Worm (Caenorhabditis elegans) whole organism, L1 larva: Measurements from ENCODE around the gene K08D10.10.
"Not testable (repeated sequence)": the region's sequence is repeated elsewhere in the genome, so short reads cannot be mapped to it uniquely, and the experiment has no call there.

Experiments used
- ceh-90 ChIP-seq: sonication (generic microtip); optimal IDR thresholded peaks from 2 replicates; lab custom pipeline; 2016; ENCODE audit warnings: missing genetic modification characterization, missing compliant biosample characterization
- ces-1 ChIP-seq: fragments of 150-350 bp; optimal IDR thresholded peaks from 2 replicates; lab custom pipeline; 2014; ENCODE audit warnings: missing biosample characterization, missing genetic modification reagents, missing genetic modification characterization
- fkh-10 ChIP-seq: sonication (generic microtip); optimal IDR thresholded peaks from 2 replicates; lab custom pipeline; 2017; ENCODE audit warnings: missing biosample characterization, missing genetic modification reagents, missing genetic modification characterization
- irx-1 ChIP-seq: sonication (generic microtip); optimal IDR thresholded peaks from 2 replicates; lab custom pipeline; 2016; ENCODE audit warnings: missing genetic modification characterization, missing compliant biosample characterization
- lin-15B ChIP-seq: fragments of 150-350 bp; sonication (generic microtip); optimal IDR thresholded peaks from 3 replicates; lab custom pipeline; 2014; ENCODE audit warnings: missing biosample characterization, missing genetic modification characterization
- mdl-1 ChIP-seq, 2 experiments: fragments of 150-350 bp; optimal IDR thresholded peaks; 2 replicates each; lab custom pipeline; 2014 to 2017; ENCODE audit warnings: missing biosample characterization in 2 of 2, missing genetic modification characterization in 2 of 2, inconsistent platforms in 1 of 2
- nhr-11 ChIP-seq: fragments of 150-350 bp; optimal IDR thresholded peaks from 2 replicates; lab custom pipeline; 2014; ENCODE audit warnings: missing biosample characterization, missing genetic modification characterization
- nhr-237 ChIP-seq: fragments of 150-350 bp; optimal IDR thresholded peaks from 2 replicates; lab custom pipeline; 2014; ENCODE audit warnings: missing biosample characterization, missing genetic modification characterization
- nhr-77 ChIP-seq: fragments of 150-350 bp; optimal IDR thresholded peaks from 2 replicates; lab custom pipeline; 2014; ENCODE audit warnings: missing biosample characterization, missing genetic modification characterization
- pqm-1 ChIP-seq: sonication (generic microtip); optimal IDR thresholded peaks from 3 replicates; lab custom pipeline; 2017; ENCODE audit warnings: missing biosample characterization, missing genetic modification characterization
- tbx-2 ChIP-seq: sonication (generic microtip); optimal IDR thresholded peaks from 2 replicates; lab custom pipeline; 2016; ENCODE audit warnings: missing genetic modification characterization, missing compliant biosample characterization
- zip-4 ChIP-seq: fragments of 200-800 bp; sonication (Bioruptor generic); optimal IDR thresholded peaks from 2 replicates; lab custom pipeline; 2018; ENCODE audit warnings: mild to moderate bottlenecking, missing genetic modification characterization, moderate library complexity, missing compliant biosample characterization

ce11 chrIV:4184767-4185166 is 32.7 kb downstream of the K08D10.10 start:
- not testable (repeated sequence) for TF ChIP-seq ces-1 (GFP tag; lab: Kevin White, UChicago); nhr-237; fkh-10 (GFP tag; lab: Kevin White, UChicago); ceh-90 (tag; lab: Kevin White, UChicago); pqm-1 (tag; lab: Kevin White, UChicago); mdl-1 (tag; optimal IDR thresholded peaks at IDR 0.05; lab: Kevin White, UChicago); irx-1 (tag; lab: Kevin White, UChicago); nhr-11 (tag; lab: Kevin White, UChicago); nhr-77 (tag; lab: Kevin White, UChicago); zip-4 (GFP tag; lab: Kevin White, UChicago)
- TF ChIP-seq tbx-2 (tag; lab: Kevin White, UChicago) (peak; percentile 44), lin-15B (tag; lab: Kevin White, UChicago) (peak; percentile 27)
